Fruit fly (Drosophila melanogaster): ENCODE results near the gene CG32240.
A peak's percentile ranks its signal among the peaks of the same experiment; 100 is the strongest.

The CG32240 gene

DNA sequence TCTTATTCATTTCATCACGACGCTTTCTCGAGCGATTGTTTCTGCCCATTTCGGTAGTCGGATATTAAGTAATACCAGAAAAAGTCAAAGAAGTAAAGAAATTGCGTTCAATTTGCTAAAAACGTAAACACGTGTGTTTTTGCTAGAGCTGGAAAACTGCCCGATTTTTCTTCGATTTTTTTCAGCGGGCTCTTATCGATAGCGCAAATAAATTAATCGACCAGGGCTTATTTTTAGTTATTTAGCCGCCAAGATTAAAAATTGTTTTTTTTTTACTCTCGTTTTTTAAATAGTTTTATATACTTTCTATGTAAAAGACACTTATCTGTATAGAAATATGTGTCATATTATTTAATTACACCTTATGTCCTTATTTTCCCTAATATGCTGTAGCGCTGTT lies 24.5 kb upstream of the CG32240 start, which contains the start of gene CG15019 (continued):
- TF ChIP-seq tup (GFP tag; optimal IDR thresholded peaks at IDR 0.05) (no peak), Fer3 (tag; optimal IDR thresholded peaks at IDR 0.05) (no peak), lab (GFP tag; optimal IDR thresholded peaks at IDR 0.05) (no peak), dmrt99B (tag; optimal IDR thresholded peaks at IDR 0.05) (no peak), scrt (GFP tag; optimal IDR thresholded peaks at IDR 0.05) (no peak), Xbp1 (GFP tag; optimal IDR thresholded peaks at IDR 0.05) (no peak), repo (GFP tag; optimal IDR thresholded peaks at IDR 0.05) (no peak), CG6175 (GFP tag; IDR thresholded peaks at IDR 0.05) (no peak), Optix (GFP tag; IDR thresholded peaks at IDR 0.05) (no peak), al (GFP tag; IDR thresholded peaks at IDR 0.05) (no peak), Hr3 (GFP tag; optimal IDR thresholded peaks at IDR 0.05) (no peak), Six4 (GFP tag; optimal IDR thresholded peaks at IDR 0.05) (no peak), bbx (GFP tag; IDR thresholded peaks at IDR 0.05; ENCODE audit: partially characterized antibody) (peak; percentile 82), lov (optimal IDR thresholded peaks at IDR 0.05) (no peak), lov (GFP tag; IDR thresholded peaks at IDR 0.05) (no peak), ab (GFP tag; optimal IDR thresholded peaks at IDR 0.05) (no peak), ssp (GFP tag; IDR thresholded peaks at IDR 0.05) (no peak), CG12299 (tag; optimal IDR thresholded peaks at IDR 0.05) (no peak), Meics (GFP tag; optimal IDR thresholded peaks at IDR 0.05) (no peak), schlank (tag; optimal IDR thresholded peaks at IDR 0.05) (no peak), CG4328 (GFP tag; optimal IDR thresholded peaks at IDR 0.05) (no peak), cad (GFP tag; optimal IDR thresholded peaks at IDR 0.05) (no peak), Tbp (GFP tag; optimal IDR thresholded peaks at IDR 0.05) (no peak), CkIIα-i1 (GFP tag; IDR thresholded peaks at IDR 0.05) (no peak), NfI (GFP tag; optimal IDR thresholded peaks at IDR 0.05) (no peak), dysf (GFP tag; IDR thresholded peaks at IDR 0.05) (no peak), CG3407 (GFP tag; optimal IDR thresholded peaks at IDR 0.05) (no peak), CG13287 (GFP tag; IDR thresholded peaks at IDR 0.05; ENCODE audit: partially characterized antibody) (peak; percentile 87), Hey (tag; optimal IDR thresholded peaks at IDR 0.05) (no peak), Aef1 (GFP tag; IDR thresholded peaks at IDR 0.05) (no peak), Hsf (GFP tag; optimal IDR thresholded peaks at IDR 0.05) (no peak), stc (GFP tag; IDR thresholded peaks at IDR 0.05) (no peak), unpg (GFP tag; optimal IDR thresholded peaks at IDR 0.05) (no peak), sc (optimal IDR thresholded peaks at IDR 0.05) (no peak), sc (GFP tag; optimal IDR thresholded peaks at IDR 0.05) (no peak), fru (optimal IDR thresholded peaks at IDR 0.05) (no peak), CG13296 (GFP tag; optimal IDR thresholded peaks at IDR 0.05) (no peak), CG1024 (GFP tag; IDR thresholded peaks at IDR 0.05) (no peak), CG17802 (tag; optimal IDR thresholded peaks at IDR 0.05) (no peak), CG12236 (GFP tag; optimal IDR thresholded peaks at IDR 0.05) (no peak), zf30C (GFP tag; optimal IDR thresholded peaks at IDR 0.05) (no peak), CG1792 (GFP tag; optimal IDR thresholded peaks at IDR 0.05) (no peak), odd (GFP tag; optimal IDR thresholded peaks at IDR 0.05) (no peak), gfzf (GFP tag; optimal IDR thresholded peaks at IDR 0.05) (no peak), CG6272 (GFP tag; IDR thresholded peaks at IDR 0.05) (no peak), cg (GFP tag; optimal IDR thresholded peaks at IDR 0.05) (no peak), CG31441 (GFP tag; IDR thresholded peaks at IDR 0.05) (no peak), CG10462 (GFP tag; optimal IDR thresholded peaks at IDR 0.05) (no peak), Mad (GFP tag; optimal IDR thresholded peaks at IDR 0.05) (no peak), CG43689 (GFP tag; IDR thresholded peaks at IDR 0.05) (no peak), mirr (GFP tag; optimal IDR thresholded peaks at IDR 0.05) (no peak), CG8765 (GFP tag; IDR thresholded peaks at IDR 0.05) (no peak), D (optimal IDR thresholded peaks at IDR 0.05) (no peak), D (GFP tag; optimal IDR thresholded peaks at IDR 0.05) (no peak)

Data from whole organism, embryonic.